Fruit fly (Drosophila melanogaster) whole organism, wandering third instar larva: Measurements from ENCODE around the gene crb.

Experiments
- CG32264 ChIP-seq: fragments of 200-800 bp; sonication (Bioruptor generic); optimal IDR thresholded peaks from 2 replicates; lab custom pipeline; 2016; ENCODE audit warnings: missing biosample characterization, missing genetic modification characterization
- CG9705 ChIP-seq: fragments of 200-800 bp; sonication (Bioruptor generic); optimal IDR thresholded peaks from 2 replicates; lab custom pipeline; 2018; ENCODE audit warnings: missing biosample characterization, mild to moderate bottlenecking, missing genetic modification characterization
- Dif ChIP-seq: fragments of 200-275, 200-300 bp; sonication (Bioruptor generic); optimal IDR thresholded peaks from 2 replicates; lab custom pipeline; 2018; ENCODE audit warnings: missing biosample characterization, missing genetic modification characterization; ENCODE audit not compliant: partially characterized antibody
- HLH106 ChIP-seq: fragments of 200-800 bp; optimal IDR thresholded peaks from 3 replicates; lab custom pipeline; 2019; ENCODE audit warnings: missing biosample characterization, mild to moderate bottlenecking, missing genetic modification characterization, moderate library complexity
- Hnf4 ChIP-seq: fragments of 200-800 bp; sonication (Bioruptor generic); optimal IDR thresholded peaks from 2 replicates; lab custom pipeline; 2016; ENCODE audit warnings: missing biosample characterization, mild to moderate bottlenecking, missing genetic modification characterization
- Hr83 ChIP-seq: fragments of 200-300 bp; sonication (Bioruptor generic); optimal IDR thresholded peaks from 2 replicates; lab custom pipeline; 2016; ENCODE audit warnings: missing biosample characterization, mild to moderate bottlenecking, missing genetic modification characterization, moderate library complexity; ENCODE audit not compliant: poor library complexity, severe bottlenecking
- Myc ChIP-seq: fragments of >200 bp; optimal IDR thresholded peaks from 2 replicates; lab custom pipeline; 2017
- OdsH ChIP-seq: fragments of 200-800 bp; sonication (Bioruptor generic); optimal IDR thresholded peaks from 2 replicates; lab custom pipeline; 2016; ENCODE audit warnings: missing biosample characterization, mild to moderate bottlenecking, missing genetic modification characterization
- Rel ChIP-seq, 2 experiments: fragments of 200-800 bp; sonication (Bioruptor generic) in 1 of 2; optimal IDR thresholded peaks; 2 replicates in 1 of 2; 3 replicates in 1 of 2; lab custom pipeline; 2016 to 2019; ENCODE audit warnings: mild to moderate bottlenecking in 2 of 2, missing biosample characterization in 2 of 2, missing genetic modification characterization in 2 of 2, moderate library complexity in 1 of 2
- Sp1 ChIP-seq: fragments of 200-800 bp; sonication (Bioruptor generic); optimal IDR thresholded peaks from 3 replicates; lab custom pipeline; 2019; ENCODE audit warnings: missing biosample characterization, mild to moderate bottlenecking, missing genetic modification characterization, moderate library complexity
- Vsx2 ChIP-seq: fragments of 200-300, 225-300 bp; sonication (Bioruptor generic); optimal IDR thresholded peaks from 2 replicates; lab custom pipeline; 2018; ENCODE audit warnings: missing biosample characterization, missing genetic modification characterization; ENCODE audit not compliant: partially characterized antibody
- br ChIP-seq: fragments of 200-800 bp; sonication (Bioruptor generic); optimal IDR thresholded peaks from 2 replicates; lab custom pipeline; 2016; ENCODE audit warnings: missing biosample characterization, missing genetic modification characterization
- brk ChIP-seq: fragments of 200-800 bp; sonication (Bioruptor generic); optimal IDR thresholded peaks from 2 replicates; lab custom pipeline; 2016; ENCODE audit warnings: missing biosample characterization, mild to moderate bottlenecking, missing genetic modification characterization
- dl ChIP-seq, 2 experiments: fragments of 175-275, 200-275 bp in 1 of 2; fragments of 200-275 bp in 1 of 2; sonication (Bioruptor generic); optimal IDR thresholded peaks; lab custom pipeline; 2018; ENCODE audit warnings: mild to moderate bottlenecking in 2 of 2, missing biosample characterization in 2 of 2, missing genetic modification characterization in 2 of 2, moderate library complexity in 2 of 2; ENCODE audit not compliant: partially characterized antibody in 2 of 2, insufficient read depth in 1 of 2
- dmrt93B ChIP-seq: fragments of 200-800 bp; sonication (Bioruptor generic); optimal IDR thresholded peaks from 2 replicates; lab custom pipeline; 2018; ENCODE audit warnings: missing biosample characterization, mild to moderate bottlenecking, missing genetic modification characterization
- dsf ChIP-seq: sonication (Bioruptor generic); optimal IDR thresholded peaks from 2 replicates; lab custom pipeline; 2016; ENCODE audit warnings: missing biosample characterization, missing genetic modification characterization, borderline replicate concordance
- foxo ChIP-seq, 2 experiments: fragments of 200-800 bp; sonication (Bioruptor generic); optimal IDR thresholded peaks; 2 replicates in 1 of 2; 3 replicates in 1 of 2; lab custom pipeline; 2016 to 2017; ENCODE audit warnings: missing biosample characterization in 2 of 2, missing genetic modification characterization in 2 of 2
- fru ChIP-seq: fragments of 200-800 bp; sonication (Bioruptor generic); optimal IDR thresholded peaks from 3 replicates; lab custom pipeline; 2016; ENCODE audit warnings: missing biosample characterization, mild to moderate bottlenecking, missing genetic modification characterization
- h ChIP-seq: fragments of 200-800 bp; sonication (Bioruptor generic); optimal IDR thresholded peaks from 3 replicates; lab custom pipeline; 2016; ENCODE audit warnings: missing biosample characterization, mild to moderate bottlenecking, missing genetic modification characterization
- jim ChIP-seq: fragments of 175-275, 200-325 bp; sonication (Bioruptor generic); optimal IDR thresholded peaks from 2 replicates; lab custom pipeline; 2016; ENCODE audit warnings: missing biosample characterization, mild to moderate bottlenecking, missing genetic modification characterization
- psq ChIP-seq: fragments of 200-800 bp; sonication (Bioruptor generic); optimal IDR thresholded peaks from 3 replicates; lab custom pipeline; 2017; ENCODE audit warnings: missing biosample characterization, mild to moderate bottlenecking, missing genetic modification characterization, moderate library complexity
- rgr ChIP-seq: fragments of 200-800 bp; sonication (Bioruptor generic); optimal IDR thresholded peaks from 3 replicates; lab custom pipeline; 2016; ENCODE audit warnings: missing biosample characterization, mild to moderate bottlenecking, missing genetic modification characterization
- sv ChIP-seq: fragments of 200-800 bp; sonication (Bioruptor generic); optimal IDR thresholded peaks from 3 replicates; lab custom pipeline; 2016; ENCODE audit warnings: missing biosample characterization, missing genetic modification characterization
- tai ChIP-seq: sonication (Bioruptor generic); optimal IDR thresholded peaks from 2 replicates; lab custom pipeline; 2016; ENCODE audit warnings: missing biosample characterization, missing genetic modification characterization

The crb gene

dm6 chr3R:24260411-24260810, 34.5 kb upstream of the crb start:
- TF ChIP-seq dl (GFP tag; optimal IDR thresholded peaks at IDR 0.05; lab: Kevin White, UChicago; ENCODE audit: insufficient read depth in 1 of 2, partially characterized antibody in 2 of 2) = no peak
- TF ChIP-seq rgr = no peak
- peak; percentile 8 for TF ChIP-seq Dif (GFP tag; lab: Kevin White, UChicago)

DNA sequence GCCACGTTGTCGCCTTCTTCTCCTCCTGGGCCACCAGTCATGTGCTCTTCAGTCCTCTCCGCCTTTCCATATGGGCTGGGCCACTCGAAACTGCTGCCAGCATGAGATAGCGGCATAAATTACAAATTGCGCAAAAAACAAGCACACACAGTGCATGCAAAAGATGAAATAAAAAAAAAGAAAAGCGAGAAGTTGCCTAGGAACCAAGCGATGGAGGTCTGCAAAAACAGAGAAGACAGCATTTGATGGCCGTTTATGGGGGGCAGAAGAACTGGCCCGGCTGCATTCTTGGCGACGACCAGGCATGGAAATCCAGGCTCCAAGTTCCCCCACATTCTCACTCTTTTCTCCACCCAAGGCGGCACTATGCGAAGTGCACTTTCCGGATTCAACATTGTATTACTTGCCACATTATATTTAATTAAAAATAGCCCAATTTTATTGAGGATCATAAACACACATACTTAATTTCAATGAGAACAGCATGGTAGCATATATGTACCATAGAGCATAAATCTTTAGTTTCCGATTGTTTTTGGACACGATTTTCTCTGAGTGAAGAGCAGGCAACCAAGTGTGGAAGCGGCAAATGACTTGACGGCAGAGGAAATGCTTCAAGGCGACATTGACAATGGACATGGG, 33.4 kb upstream of the crb start:
- TF ChIP-seq Myc = no peak
- no peak for TF ChIP-seq jim (GFP tag; lab: Kevin White, UChicago)
- no peak for TF ChIP-seq CG32264 (GFP tag; lab: Kevin White, UChicago)
- no peak for TF ChIP-seq Sp1 (GFP tag; lab: Kevin White, UChicago)
- no peak for TF ChIP-seq dsf (GFP tag; lab: Kevin White, UChicago)
- TF ChIP-seq sv = no peak
- TF ChIP-seq, all 38 proteins: peak for 0

DNA sequence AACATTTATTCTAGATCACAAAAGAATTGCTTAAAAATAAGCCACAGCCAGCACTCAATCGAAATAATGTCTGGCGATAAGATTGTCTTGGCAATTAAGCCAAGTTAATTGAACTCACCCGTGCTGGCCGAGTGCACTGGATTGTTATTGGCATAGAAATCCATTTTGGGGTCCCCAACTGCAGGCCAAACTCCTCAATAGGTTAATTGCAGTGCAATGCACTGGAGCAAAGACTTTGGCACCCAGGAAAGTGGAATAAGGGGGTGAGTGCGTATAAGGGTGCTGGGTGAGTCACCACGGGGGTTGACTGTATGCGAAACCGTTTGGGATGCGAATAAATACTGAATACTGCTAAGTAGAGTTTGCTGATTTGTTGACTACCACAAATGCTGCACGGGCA, 32.0 kb upstream of the crb start:
- peak; percentile 56 for TF ChIP-seq Hnf4 (GFP tag; lab: Kevin White, UChicago)
- TF ChIP-seq HLH106 (tag; lab: Kevin White, UChicago) = no peak
- TF ChIP-seq foxo (GFP tag; optimal IDR thresholded peaks at IDR 0.05; lab: Kevin White, UChicago) = no peak
- no peak for TF ChIP-seq CG32264 (GFP tag; lab: Kevin White, UChicago)
- no peak for TF ChIP-seq Myc
- TF ChIP-seq dmrt93B = no peak
- no peak for TF ChIP-seq dsf (GFP tag; lab: Kevin White, UChicago)
- no peak for TF ChIP-seq Rel (GFP tag; optimal IDR thresholded peaks at IDR 0.05; lab: Kevin White, UChicago)
- TF ChIP-seq Rel (tag; optimal IDR thresholded peaks at IDR 0.05; lab: Kevin White, UChicago) = peak; percentile 85
- TF ChIP-seq Sp1 (GFP tag; lab: Kevin White, UChicago) = no peak
- TF ChIP-seq rgr = no peak
- TF ChIP-seq Hr83 = peak; percentile 19
- no peak for TF ChIP-seq br (GFP tag; lab: Kevin White, UChicago)

dm6 chr3R:24263588-24264413, 31.1 kb upstream of the crb start:
- TF ChIP-seq h (peak; percentile 17), fru (GFP tag; lab: Kevin White, UChicago) (peak; percentile 26), Rel (GFP tag; optimal IDR thresholded peaks at IDR 0.05; lab: Kevin White, UChicago) (no peak), Rel (tag; optimal IDR thresholded peaks at IDR 0.05; lab: Kevin White, UChicago) (no peak), Hr83 (peak; percentile 36), tai (no peak)

DNA sequence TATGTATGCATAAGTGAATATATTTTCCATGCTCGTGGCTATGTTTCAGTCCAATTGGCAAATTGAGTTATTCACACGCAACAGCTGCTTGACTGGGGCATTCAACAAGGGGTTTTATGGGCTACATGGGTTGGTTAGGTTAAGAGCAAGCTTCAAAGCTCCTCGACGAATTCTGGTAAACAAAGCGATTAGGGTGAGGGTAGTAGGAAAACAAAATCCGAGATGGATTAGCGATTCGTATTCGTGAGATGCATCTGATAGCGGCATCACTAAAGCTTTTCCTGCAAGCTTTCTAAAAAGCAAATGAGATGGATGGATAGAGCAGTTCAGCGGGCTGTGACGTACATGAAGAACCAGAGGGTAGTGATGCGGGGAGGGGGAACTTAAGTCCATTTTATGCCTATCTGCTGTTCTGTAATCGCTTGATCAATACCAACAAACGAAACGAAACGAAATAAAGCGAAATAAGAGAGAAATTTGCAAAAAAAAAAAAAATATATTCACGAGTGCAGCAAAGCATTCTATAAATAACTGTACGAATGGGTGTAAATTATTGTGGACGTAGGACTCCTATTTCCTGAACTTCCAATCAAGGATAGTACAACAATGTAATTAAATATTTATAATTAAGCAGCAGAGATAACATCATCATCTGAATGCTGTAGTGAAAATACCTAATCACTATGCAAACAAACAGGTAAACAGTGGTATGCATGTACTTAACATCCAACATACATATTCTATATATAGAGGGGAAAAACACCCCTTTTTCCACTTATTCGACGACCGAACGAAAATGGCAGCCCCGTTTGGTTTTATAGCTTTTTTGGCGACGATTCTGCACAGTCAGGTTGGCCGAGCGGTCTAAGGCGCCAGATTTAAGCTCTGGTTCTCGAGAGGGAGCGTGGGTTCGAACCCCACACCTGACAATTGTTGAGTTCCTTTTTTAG, 30.2 kb upstream of the crb start:
- TF ChIP-seq psq (GFP tag; lab: Kevin White, UChicago) = peak; percentile 1
- peak; percentile 6 for TF ChIP-seq OdsH (GFP tag; lab: Kevin White, UChicago)
- TF ChIP-seq CG9705 = no peak
- TF ChIP-seq Rel (GFP tag; optimal IDR thresholded peaks at IDR 0.05; lab: Kevin White, UChicago) = no peak
- peak; percentile 95 for TF ChIP-seq Rel (tag; optimal IDR thresholded peaks at IDR 0.05; lab: Kevin White, UChicago)
- TF ChIP-seq brk = peak; percentile 13
- TF ChIP-seq Vsx2 (GFP tag; lab: Kevin White, UChicago) = peak; percentile 6
- TF ChIP-seq, all 38 proteins: peak for 5
